Worm (Caenorhabditis elegans) whole organism, L3 larva: ENCODE measurements around the gene dpf-4.

Source experiments
- R02D3.7 ChIP-seq: fragments of 150-350 bp; optimal IDR thresholded peaks from 2 replicates; lab custom pipeline; 2014; ENCODE audit warnings: missing biosample characterization, missing genetic modification characterization
- ZK546.5 ChIP-seq: sonication (generic microtip); optimal IDR thresholded peaks from 2 replicates; lab custom pipeline; 2017; ENCODE audit warnings: missing biosample characterization, missing genetic modification characterization
- aly-2 ChIP-seq: fragments of 150-350 bp; optimal IDR thresholded peaks from 2 replicates; lab custom pipeline; 2014; ENCODE audit warnings: missing biosample characterization, missing genetic modification characterization
- ama-1 ChIP-seq: fragments of 150-350 bp; optimal IDR thresholded peaks from 2 replicates; lab custom pipeline; 2018
- ceh-28 ChIP-seq: fragments of 150-350 bp; optimal IDR thresholded peaks from 2 replicates; lab custom pipeline; 2014; ENCODE audit warnings: missing biosample characterization, missing genetic modification reagents, missing genetic modification characterization
- ceh-82 ChIP-seq: fragments of 150-350 bp; optimal IDR thresholded peaks from 2 replicates; lab custom pipeline; 2014; ENCODE audit warnings: missing biosample characterization, missing genetic modification characterization
- ceh-9 ChIP-seq: sonication (generic microtip); optimal IDR thresholded peaks from 2 replicates; lab custom pipeline; 2018; ENCODE audit warnings: missing biosample characterization, missing genetic modification characterization
- daf-12 ChIP-seq: fragments of 150-350 bp; optimal IDR thresholded peaks from 2 replicates; lab custom pipeline; 2014; ENCODE audit warnings: missing biosample characterization, missing genetic modification reagents, missing genetic modification characterization
- egl-27 ChIP-seq: sonication (generic microtip); optimal IDR thresholded peaks from 4 replicates; lab custom pipeline; 2017; ENCODE audit warnings: missing biosample characterization, missing genetic modification reagents, missing genetic modification characterization
- egl-5 ChIP-seq: fragments of 150-350 bp; optimal IDR thresholded peaks from 2 replicates; lab custom pipeline; 2017; ENCODE audit warnings: missing biosample characterization, missing genetic modification reagents, missing genetic modification characterization, inconsistent platforms
- elt-1 ChIP-seq: fragments of 150-350 bp; optimal IDR thresholded peaks from 2 replicates; lab custom pipeline; 2014; ENCODE audit warnings: missing biosample characterization, missing genetic modification characterization
- elt-2 ChIP-seq: sonication (generic microtip); optimal IDR thresholded peaks from 2 replicates; lab custom pipeline; 2016; ENCODE audit warnings: missing genetic modification reagents, mild to moderate bottlenecking, missing genetic modification characterization, missing compliant biosample characterization
- elt-3 ChIP-seq, 3 experiments: fragments of 150-350 bp in 1 of 3; sonication (generic microtip) in 2 of 3; optimal IDR thresholded peaks; 2 replicates in 2 of 3; 4 replicates in 1 of 3; lab custom pipeline; 2014 to 2017; ENCODE audit warnings: missing biosample characterization in 3 of 3, missing genetic modification characterization in 3 of 3
- eor-1 ChIP-seq, 2 experiments: fragments of 150-350 bp; optimal IDR thresholded peaks; 2 replicates each; lab custom pipeline; 2014 to 2018; ENCODE audit warnings: missing biosample characterization in 2 of 2, missing genetic modification characterization in 2 of 2
- fkh-10 ChIP-seq: sonication (generic microtip); optimal IDR thresholded peaks from 2 replicates; lab custom pipeline; 2017; ENCODE audit warnings: missing biosample characterization, missing genetic modification reagents, missing genetic modification characterization
- fkh-2 ChIP-seq: fragments of 150-350 bp; optimal IDR thresholded peaks from 2 replicates; lab custom pipeline; 2014; ENCODE audit warnings: missing biosample characterization, missing genetic modification reagents, missing genetic modification characterization
- fos-1 ChIP-seq: fragments of 150-350 bp; optimal IDR thresholded peaks from 2 replicates; lab custom pipeline; 2014; ENCODE audit warnings: missing biosample characterization, missing genetic modification characterization
- hmg-11 ChIP-seq: sonication (generic microtip); optimal IDR thresholded peaks from 2 replicates; lab custom pipeline; 2016; ENCODE audit warnings: missing genetic modification characterization, missing compliant biosample characterization
- jun-1 ChIP-seq: fragments of 150-350 bp; optimal IDR thresholded peaks from 2 replicates; lab custom pipeline; 2014; ENCODE audit warnings: missing biosample characterization, missing genetic modification reagents, missing genetic modification characterization
- lin-15B ChIP-seq: fragments of 150-350 bp; optimal IDR thresholded peaks from 2 replicates; lab custom pipeline; 2014; ENCODE audit warnings: missing biosample characterization, missing genetic modification characterization
- lsy-12 ChIP-seq: sonication (generic microtip); optimal IDR thresholded peaks from 2 replicates; lab custom pipeline; 2016; ENCODE audit warnings: mild to moderate bottlenecking, missing genetic modification characterization, missing compliant biosample characterization
- mdl-1 ChIP-seq: fragments of 150-350 bp; optimal IDR thresholded peaks from 2 replicates; lab custom pipeline; 2014; ENCODE audit warnings: missing biosample characterization, missing genetic modification characterization
- mml-1 ChIP-seq: fragments of 150-350 bp; sonication (generic microtip); optimal IDR thresholded peaks from 3 replicates; lab custom pipeline; 2014; ENCODE audit warnings: missing biosample characterization, missing genetic modification characterization
- nfya-1 ChIP-seq: sonication (generic microtip); optimal IDR thresholded peaks from 2 replicates; lab custom pipeline; 2017; ENCODE audit warnings: missing genetic modification characterization, mild to moderate bottlenecking, missing compliant biosample characterization, antibody characterized with exemption, moderate library complexity; ENCODE audit not compliant: insufficient read depth
- nhr-11 ChIP-seq: fragments of 150-350 bp; optimal IDR thresholded peaks from 2 replicates; lab custom pipeline; 2014; ENCODE audit warnings: missing biosample characterization, missing genetic modification characterization
- nhr-23 ChIP-seq: fragments of 150-350 bp; optimal IDR thresholded peaks from 2 replicates; lab custom pipeline; 2014; ENCODE audit warnings: missing biosample characterization, missing genetic modification reagents, missing genetic modification characterization
- nhr-237 ChIP-seq: fragments of 150-350 bp; optimal IDR thresholded peaks from 2 replicates; lab custom pipeline; 2014; ENCODE audit warnings: missing biosample characterization, missing genetic modification characterization
- nhr-25 ChIP-seq: sonication (generic microtip); optimal IDR thresholded peaks from 2 replicates; lab custom pipeline; 2017; ENCODE audit warnings: missing biosample characterization, missing genetic modification characterization
- nhr-28 ChIP-seq: fragments of 150-350 bp; optimal IDR thresholded peaks from 2 replicates; lab custom pipeline; 2014; ENCODE audit warnings: missing biosample characterization, missing genetic modification characterization
- nhr-43 ChIP-seq: sonication (generic microtip); optimal IDR thresholded peaks from 2 replicates; lab custom pipeline; 2016; ENCODE audit warnings: mild to moderate bottlenecking, missing genetic modification characterization, missing compliant biosample characterization; ENCODE audit not compliant: poor library complexity, severe bottlenecking
- nhr-67 ChIP-seq: fragments of 150-350 bp; optimal IDR thresholded peaks from 2 replicates; lab custom pipeline; 2014; ENCODE audit warnings: missing biosample characterization, missing genetic modification characterization
- nhr-76 ChIP-seq: fragments of 150-350 bp; sonication (generic microtip); optimal IDR thresholded peaks from 5 replicates; lab custom pipeline; 2014; ENCODE audit warnings: missing biosample characterization, missing genetic modification characterization
- pha-4 ChIP-seq: fragments of 150-350 bp; optimal IDR thresholded peaks from 2 replicates; lab custom pipeline; 2014; ENCODE audit warnings: missing biosample characterization, missing genetic modification reagents, missing genetic modification characterization
- pqm-1 ChIP-seq: fragments of 150-350 bp; optimal IDR thresholded peaks from 2 replicates; lab custom pipeline; 2017; ENCODE audit warnings: missing biosample characterization, missing genetic modification characterization, inconsistent platforms
- sea-2 ChIP-seq: fragments of 150-350 bp; sonication (generic microtip); optimal IDR thresholded peaks from 4 replicates; lab custom pipeline; 2014; ENCODE audit warnings: missing biosample characterization, missing genetic modification reagents, missing genetic modification characterization
- skn-1 ChIP-seq: fragments of 150-350 bp; optimal IDR thresholded peaks from 2 replicates; lab custom pipeline; 2014; ENCODE audit warnings: missing biosample characterization, missing genetic modification characterization
- snpc-4 ChIP-seq: fragments of 150-350 bp; optimal IDR thresholded peaks from 2 replicates; lab custom pipeline; 2014; ENCODE audit warnings: missing biosample characterization, missing genetic modification characterization
- tbx-2 ChIP-seq: sonication (generic microtip); optimal IDR thresholded peaks from 2 replicates; lab custom pipeline; 2016; ENCODE audit warnings: mild to moderate bottlenecking, missing genetic modification characterization, missing compliant biosample characterization
- unc-62 ChIP-seq: fragments of 150-350 bp; sonication (generic microtip); optimal IDR thresholded peaks from 4 replicates; lab custom pipeline; 2014; ENCODE audit warnings: missing biosample characterization, missing genetic modification reagents, missing genetic modification characterization
- zag-1 ChIP-seq: fragments of 150-350 bp; optimal IDR thresholded peaks from 2 replicates; lab custom pipeline; 2014; ENCODE audit warnings: missing biosample characterization, missing genetic modification characterization
- ztf-11 ChIP-seq: fragments of 150-350 bp; optimal IDR thresholded peaks from 2 replicates; lab custom pipeline; 2014; ENCODE audit warnings: missing biosample characterization, missing genetic modification characterization
- ztf-4 ChIP-seq: fragments of 150-350 bp; optimal IDR thresholded peaks from 2 replicates; lab custom pipeline; 2014; ENCODE audit warnings: missing biosample characterization, missing genetic modification characterization

Gene dpf-4

DNA sequence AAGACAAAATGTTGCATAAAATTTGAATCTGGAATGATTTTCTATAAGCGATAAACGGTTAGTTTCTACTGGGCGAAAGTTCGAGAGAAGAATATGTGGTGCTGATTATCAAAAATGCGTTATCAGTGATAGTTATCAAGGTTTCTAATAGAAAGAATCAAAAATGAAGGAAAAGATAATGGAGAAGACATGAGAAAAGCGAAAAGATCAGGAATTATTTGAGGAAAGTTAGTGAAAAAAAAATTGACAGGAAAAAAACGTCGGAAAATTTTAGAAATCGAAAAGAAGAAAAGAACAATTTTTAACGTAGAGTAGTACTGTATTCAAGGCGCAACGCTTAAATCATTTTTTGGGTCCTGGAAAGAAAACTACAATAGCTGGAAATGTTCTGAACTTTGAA is 4.7 kb downstream of the dpf-4 start, which contains the start of gene dnpp-1:
dnpp-1 (minus strand) TSS at position 30 of the 400 bp plus-strand sequence.
- TF ChIP-seq elt-2 (tag; lab: Kevin White, UChicago) (peak; percentile 97), pqm-1 (tag; lab: Kevin White, UChicago) (peak; percentile 61), zag-1 (tag; lab: Kevin White, UChicago) (no peak)

DNA sequence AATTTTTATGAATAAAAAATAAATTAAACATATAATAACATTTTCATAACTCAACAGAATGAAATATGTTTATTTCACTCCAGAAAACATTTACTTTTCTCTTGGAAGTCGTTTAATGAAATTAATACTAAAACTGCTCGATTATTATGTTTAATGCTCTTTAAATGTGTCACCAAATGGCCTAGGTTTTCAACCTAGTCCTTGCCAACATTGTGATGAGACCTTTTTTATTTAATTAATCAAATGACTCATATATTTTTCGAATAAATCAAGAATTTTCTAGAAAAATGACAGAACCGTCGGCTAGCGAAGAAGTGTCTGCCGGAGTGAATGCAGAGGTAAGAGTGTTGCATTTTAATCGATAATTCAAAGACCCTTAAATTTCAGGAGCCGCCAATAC is 5.2 kb downstream of the dpf-4 start, which contains the start of gene rabn-5:
rabn-5 (plus strand) TSS at position 284 of the 400 bp plus-strand sequence.
- TF ChIP-seq ceh-28: no peak
- peak; percentile 5 for TF ChIP-seq pha-4 (tag; lab: Kevin White, UChicago)
- TF ChIP-seq ceh-9 (tag; lab: Kevin White, UChicago): no peak
- no peak for TF ChIP-seq hmg-11 (tag; lab: Kevin White, UChicago)
- TF ChIP-seq, all 47 proteins: peak for 1

DNA sequence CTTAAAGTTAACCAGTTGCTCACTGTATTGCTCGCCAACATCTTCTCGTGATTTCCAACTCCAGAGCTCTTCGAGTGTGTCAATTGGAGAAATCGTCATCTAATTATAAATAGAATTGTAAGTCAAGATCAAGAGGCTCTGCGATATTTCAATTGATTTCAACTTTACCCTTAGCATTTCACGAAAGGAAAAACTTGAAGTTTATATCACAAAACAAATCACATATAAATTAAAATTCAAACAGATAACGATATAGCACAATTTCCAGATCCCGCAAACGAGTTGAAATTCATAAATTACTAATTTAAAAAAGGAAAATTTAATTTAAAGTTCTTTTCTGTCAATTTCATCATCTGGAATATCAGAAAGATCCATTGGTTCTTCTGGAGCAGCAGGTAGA is 9.3 kb downstream of the dpf-4 start, which contains the start of gene eng-1:
eng-1 (minus strand) TSS at position 101 of the 400 bp plus-strand sequence.
- no peak for TF ChIP-seq zag-1 (tag; lab: Kevin White, UChicago)
- no peak for TF ChIP-seq elt-2 (tag; lab: Kevin White, UChicago)
- no peak for TF ChIP-seq aly-2 (tag; lab: Kevin White, UChicago)
- TF ChIP-seq nhr-25 (tag; lab: Kevin White, UChicago): no peak
- no peak for TF ChIP-seq eor-1 (tag; optimal IDR thresholded peaks at IDR 0.05; lab: Kevin White, UChicago)
- TF ChIP-seq nhr-67 (tag; lab: Kevin White, UChicago): no peak
- TF ChIP-seq unc-62 (GFP tag; lab: Kevin White, UChicago): no peak
- TF ChIP-seq egl-5: no peak
- no peak for TF ChIP-seq nfya-1 (tag; lab: Kevin White, UChicago)
- TF ChIP-seq ama-1 (lab: Kevin White, UChicago): no peak
- no peak for TF ChIP-seq sea-2 (GFP tag; lab: Kevin White, UChicago)
- TF ChIP-seq ZK546.5 (tag; lab: Kevin White, UChicago): no peak
- TF ChIP-seq daf-12: no peak
- TF ChIP-seq elt-1 (tag; lab: Kevin White, UChicago): no peak
- no peak for TF ChIP-seq jun-1
- TF ChIP-seq skn-1 (tag; lab: Kevin White, UChicago): no peak

DNA sequence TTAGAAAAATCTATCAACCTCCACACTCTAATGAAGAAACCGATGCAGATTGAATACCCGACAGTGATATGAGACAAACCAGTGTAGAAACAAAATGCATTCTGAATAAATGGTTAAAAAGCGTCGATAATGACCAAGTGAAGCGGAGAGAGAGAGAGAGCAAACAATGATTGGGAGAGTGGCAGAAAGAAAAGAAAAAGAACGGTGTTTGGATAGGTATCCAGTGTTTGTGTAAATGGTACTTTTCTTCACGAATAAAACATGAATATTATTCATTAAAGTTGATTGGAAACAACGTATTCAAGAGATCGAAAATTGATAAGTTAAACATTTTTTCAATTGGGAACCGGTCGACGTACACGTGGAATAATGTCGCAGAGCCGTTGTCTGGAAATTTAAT is 10.3 kb downstream of the dpf-4 start, which contains the start of gene F01F1.15:
F01F1.15 (minus strand) TSS at position 101 of the 400 bp plus-strand sequence.
- TF ChIP-seq fkh-2 (tag; lab: Kevin White, UChicago): no peak
- TF ChIP-seq pha-4 (tag; lab: Kevin White, UChicago): peak; percentile 13
- TF ChIP-seq fos-1 (tag; lab: Kevin White, UChicago): no peak
- TF ChIP-seq elt-2 (tag; lab: Kevin White, UChicago): no peak
- TF ChIP-seq, all 47 proteins: peak for 1

DNA sequence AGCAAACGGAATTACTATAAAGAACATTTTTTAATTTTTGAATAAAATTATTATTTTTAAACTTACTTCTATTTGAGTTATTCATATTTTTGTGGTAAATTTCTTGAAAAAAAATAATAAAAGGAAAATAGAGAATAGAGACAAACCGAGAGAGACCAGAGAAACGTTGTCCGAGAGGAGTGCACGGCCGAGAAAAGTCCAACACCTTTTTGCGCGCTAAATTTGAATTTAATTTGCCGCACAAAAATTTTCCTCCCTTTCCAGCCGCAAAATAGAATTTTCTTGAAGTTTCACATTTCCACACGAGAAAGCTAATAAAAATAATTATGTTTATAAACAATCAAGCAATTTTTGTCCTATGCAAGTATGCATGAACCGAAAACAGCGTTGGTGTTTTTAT is 12.7 kb downstream of the dpf-4 start, which contains the start of the genes F01F1.11 and F01F1.3:
F01F1.11 (minus strand) TSS at position 118 of the 400 bp plus-strand sequence.
F01F1.3 (plus strand) TSS at position 179 of the 400 bp plus-strand sequence.
- TF ChIP-seq egl-5: no peak
- no peak for TF ChIP-seq unc-62 (GFP tag; lab: Kevin White, UChicago)
- peak; percentile 32 for TF ChIP-seq snpc-4 (tag; lab: Kevin White, UChicago)
- TF ChIP-seq fkh-10 (GFP tag; lab: Kevin White, UChicago): no peak
- peak; percentile 85 for TF ChIP-seq nhr-43 (tag; lab: Kevin White, UChicago)
- no peak for TF ChIP-seq fkh-2 (tag; lab: Kevin White, UChicago)
- TF ChIP-seq nhr-28 (tag; lab: Kevin White, UChicago): no peak
- TF ChIP-seq ceh-82: no peak
- TF ChIP-seq egl-27: no peak
- no peak for TF ChIP-seq zag-1 (tag; lab: Kevin White, UChicago)
- no peak for TF ChIP-seq eor-1 (tag; optimal IDR thresholded peaks at IDR 0.05; lab: Kevin White, UChicago)
- no peak for TF ChIP-seq nhr-76 (tag; lab: Kevin White, UChicago)
- no peak for TF ChIP-seq mdl-1 (tag; lab: Kevin White, UChicago)
- TF ChIP-seq nhr-23 (tag; lab: Kevin White, UChicago): peak; percentile 84
- no peak for TF ChIP-seq elt-3 (tag; optimal IDR thresholded peaks at IDR 0.05; lab: Kevin White, UChicago)
- no peak for TF ChIP-seq daf-12
- peak; percentile 28 for TF ChIP-seq pqm-1 (tag; lab: Kevin White, UChicago)
- TF ChIP-seq ama-1 (lab: Kevin White, UChicago): no peak
- peak; percentile 13 for TF ChIP-seq elt-2 (tag; lab: Kevin White, UChicago)
- TF ChIP-seq hmg-11 (tag; lab: Kevin White, UChicago): peak; percentile 3
- no peak for TF ChIP-seq ZK546.5 (tag; lab: Kevin White, UChicago)
- no peak for TF ChIP-seq ceh-9 (tag; lab: Kevin White, UChicago)
- TF ChIP-seq ztf-4: no peak
- TF ChIP-seq mml-1 (tag; lab: Kevin White, UChicago): no peak
- no peak for TF ChIP-seq skn-1 (tag; lab: Kevin White, UChicago)
- peak; percentile 91 for TF ChIP-seq pha-4 (tag; lab: Kevin White, UChicago)
- no peak for TF ChIP-seq fos-1 (tag; lab: Kevin White, UChicago)
- TF ChIP-seq nfya-1 (tag; lab: Kevin White, UChicago): peak; percentile 80
- TF ChIP-seq nhr-237: no peak
- TF ChIP-seq R02D3.7 (tag; lab: Kevin White, UChicago): peak; percentile 67
- peak; percentile 69 for TF ChIP-seq lin-15B
- peak; percentile 62 for TF ChIP-seq nhr-25 (tag; lab: Kevin White, UChicago)
- TF ChIP-seq lsy-12 (tag; lab: Kevin White, UChicago): peak; percentile 73
- no peak for TF ChIP-seq tbx-2 (tag; lab: Kevin White, UChicago)
- no peak for TF ChIP-seq nhr-11 (tag; lab: Kevin White, UChicago)
- no peak for TF ChIP-seq ztf-11 (tag; lab: Kevin White, UChicago)
